Fruit fly (Drosophila melanogaster) whole organism, embryonic: ENCODE measurements around the gene HtrA2.
A peak's percentile ranks its signal among the peaks of the same experiment; 100 is the strongest.

Experiments used
- CG1024 ChIP-seq: fragments of 200-800 bp; sonication (Bioruptor generic); IDR thresholded peaks from 2 replicates; pipeline ENCODE4 v1.3.6; 2022; ENCODE audit warnings: missing biosample characterization, missing genetic modification characterization
- CG10267 ChIP-seq: fragments of 200-800 bp; sonication (Bioruptor generic); optimal IDR thresholded peaks from 2 replicates; lab custom pipeline; 2018; ENCODE audit warnings: missing biosample characterization, mild to moderate bottlenecking, missing genetic modification characterization, moderate library complexity
- CG10366 ChIP-seq: fragments of 200-800 bp; sonication (Bioruptor generic); IDR thresholded peaks from 2 replicates; pipeline ENCODE4 v1.3.6; 2022; ENCODE audit warnings: missing biosample characterization, missing genetic modification characterization
- CG11560 ChIP-seq: fragments of 200-800 bp; sonication (Bioruptor generic); IDR thresholded peaks from 3 replicates; pipeline ENCODE4 v1.3.6; 2022; ENCODE audit warnings: missing biosample characterization, missing genetic modification characterization
- CG11696 ChIP-seq: fragments of 200-800 bp; sonication (Bioruptor generic); IDR thresholded peaks from 2 replicates; pipeline ENCODE4 v1.3.6; 2022; ENCODE audit warnings: missing biosample characterization, missing genetic modification characterization
- CG12104 ChIP-seq: fragments of 200-800 bp; sonication (Bioruptor generic); optimal IDR thresholded peaks from 3 replicates; lab custom pipeline; 2016; ENCODE audit warnings: missing biosample characterization, missing genetic modification characterization
- CG13775 ChIP-seq: fragments of 200-800 bp; sonication (Bioruptor generic); optimal IDR thresholded peaks from 3 replicates; lab custom pipeline; 2017; ENCODE audit warnings: missing biosample characterization, mild to moderate bottlenecking, missing genetic modification characterization
- CG15073 ChIP-seq: fragments of 200-800 bp; sonication (Bioruptor generic); optimal IDR thresholded peaks from 2 replicates; lab custom pipeline; 2016; ENCODE audit warnings: missing biosample characterization, missing genetic modification characterization
- CG16813 ChIP-seq: fragments of 200-800 bp; sonication (Bioruptor generic); IDR thresholded peaks from 3 replicates; pipeline ENCODE4 v1.3.6; 2022; ENCODE audit warnings: missing biosample characterization, missing genetic modification characterization; ENCODE audit not compliant: partially characterized antibody
- CG18764 ChIP-seq: fragments of 200-800 bp; sonication (Bioruptor generic); optimal IDR thresholded peaks from 3 replicates; lab custom pipeline; 2016; ENCODE audit warnings: missing biosample characterization, missing genetic modification characterization
- CG2199 ChIP-seq: fragments of 200-800 bp; sonication (Bioruptor generic); IDR thresholded peaks from 3 replicates; pipeline ENCODE4 v1.3.6; 2022; ENCODE audit warnings: missing biosample characterization, missing genetic modification characterization
- CG30431 ChIP-seq: fragments of 200-800 bp; sonication (Bioruptor generic); optimal IDR thresholded peaks from 2 replicates; lab custom pipeline; 2017; ENCODE audit warnings: missing biosample characterization, missing genetic modification characterization
- CG32767 ChIP-seq: fragments of 200-800 bp; sonication (Bioruptor generic); IDR thresholded peaks from 2 replicates; pipeline ENCODE4 v1.3.6; 2022; ENCODE audit warnings: missing biosample characterization, missing genetic modification characterization
- CG3281 ChIP-seq: fragments of 200-800 bp; sonication (Bioruptor generic); optimal IDR thresholded peaks from 3 replicates; lab custom pipeline; 2017; ENCODE audit warnings: missing biosample characterization, mild to moderate bottlenecking, missing genetic modification characterization
- CG33213 ChIP-seq: fragments of 200-800 bp; sonication (Bioruptor generic); optimal IDR thresholded peaks from 3 replicates; lab custom pipeline; 2016; ENCODE audit warnings: missing biosample characterization, missing genetic modification characterization
- CG43689 ChIP-seq: fragments of 200-800 bp; sonication (Bioruptor generic); IDR thresholded peaks from 2 replicates; pipeline ENCODE4 v1.3.6; 2022; ENCODE audit warnings: missing biosample characterization, missing genetic modification characterization
- CG4424 ChIP-seq: fragments of 200-800 bp; sonication (Bioruptor generic); optimal IDR thresholded peaks from 3 replicates; lab custom pipeline; 2016; ENCODE audit warnings: missing biosample characterization, missing genetic modification characterization
- CG6254 ChIP-seq: fragments of 200-800 bp; sonication (Bioruptor generic); optimal IDR thresholded peaks from 3 replicates; lab custom pipeline; 2017; ENCODE audit warnings: mild to moderate bottlenecking, missing biosample characterization, missing genetic modification reagents, missing genetic modification characterization
- CG6689 ChIP-seq: fragments of 200-800 bp; sonication (Bioruptor generic); IDR thresholded peaks from 2 replicates; pipeline ENCODE4 v1.3.6; 2022; ENCODE audit warnings: missing biosample characterization, missing genetic modification characterization
- CG6854 ChIP-seq: fragments of 200-800 bp; sonication (Bioruptor generic); optimal IDR thresholded peaks from 3 replicates; lab custom pipeline; 2017; ENCODE audit warnings: missing biosample characterization, mild to moderate bottlenecking, missing genetic modification characterization
- CG8089 ChIP-seq: fragments of 200-800 bp; sonication (Bioruptor generic); optimal IDR thresholded peaks from 3 replicates; lab custom pipeline; 2016; ENCODE audit warnings: missing biosample characterization, missing genetic modification characterization
- CG8388 ChIP-seq: fragments of 200-800 bp; sonication (Bioruptor generic); optimal IDR thresholded peaks from 2 replicates; lab custom pipeline; 2019; ENCODE audit warnings: missing biosample characterization, mild to moderate bottlenecking, missing genetic modification characterization, moderate library complexity
- CG9817 ChIP-seq: fragments of 200-800 bp; sonication (Bioruptor generic); optimal IDR thresholded peaks from 2 replicates; lab custom pipeline; 2018; ENCODE audit warnings: missing biosample characterization, mild to moderate bottlenecking, missing genetic modification characterization, moderate library complexity
- Camta ChIP-seq: fragments of 200-800 bp; sonication (Bioruptor generic); optimal IDR thresholded peaks from 2 replicates; lab custom pipeline; 2016; ENCODE audit warnings: missing biosample characterization, missing genetic modification characterization
- D ChIP-seq, 2 experiments: fragments of 200-800 bp in 1 of 2; fragments of >200 bp in 1 of 2; sonication (Bioruptor generic) in 1 of 2; optimal IDR thresholded peaks; 2 replicates in 1 of 2; 3 replicates in 1 of 2; lab custom pipeline; 2017; ENCODE audit warnings: mild to moderate bottlenecking in 1 of 2, missing biosample characterization in 1 of 2, missing genetic modification characterization in 1 of 2, missing genetic modification reagents in 1 of 2
- H15 ChIP-seq: fragments of 200-800 bp; sonication (Bioruptor generic); IDR thresholded peaks from 3 replicates; pipeline ENCODE4 v1.3.6; 2022; ENCODE audit warnings: missing biosample characterization, missing genetic modification characterization
- HLH4C ChIP-seq: fragments of 200-800 bp; sonication (Bioruptor generic); IDR thresholded peaks from 3 replicates; pipeline ENCODE4 v1.3.6; 2022; ENCODE audit warnings: missing biosample characterization, missing genetic modification characterization; ENCODE audit not compliant: partially characterized antibody
- Kr ChIP-seq: fragments of 200-800 bp; sonication (Bioruptor generic); optimal IDR thresholded peaks from 2 replicates; lab custom pipeline; 2017; ENCODE audit warnings: missing biosample characterization, mild to moderate bottlenecking, missing genetic modification characterization
- Myb ChIP-seq: fragments of 200-800 bp; sonication (Bioruptor generic); optimal IDR thresholded peaks from 2 replicates; lab custom pipeline; 2016; ENCODE audit warnings: missing biosample characterization, missing genetic modification characterization
- Nf-YB ChIP-seq: fragments of 200-800 bp; sonication (Bioruptor generic); optimal IDR thresholded peaks from 3 replicates; lab custom pipeline; 2019; ENCODE audit warnings: missing biosample characterization, mild to moderate bottlenecking, missing genetic modification characterization, moderate library complexity
- Sox102F ChIP-seq: fragments of 200-800 bp; sonication (Bioruptor generic); optimal IDR thresholded peaks from 2 replicates; lab custom pipeline; 2018; ENCODE audit warnings: missing biosample characterization, mild to moderate bottlenecking, missing genetic modification characterization, moderate library complexity
- aop ChIP-seq: fragments of 200-800 bp; sonication (Bioruptor generic); IDR thresholded peaks from 2 replicates; pipeline ENCODE4 v1.3.6; 2022; ENCODE audit warnings: missing biosample characterization, missing genetic modification characterization
- ara ChIP-seq: fragments of 200-800 bp; sonication (Bioruptor generic); IDR thresholded peaks from 2 replicates; pipeline ENCODE4 v1.3.6; 2022; ENCODE audit warnings: missing biosample characterization, missing genetic modification characterization
- bab2 ChIP-seq: fragments of 200-800 bp; sonication (Bioruptor generic); optimal IDR thresholded peaks from 2 replicates; lab custom pipeline; 2016; ENCODE audit warnings: missing biosample characterization, missing genetic modification characterization
- bbx ChIP-seq: fragments of 200-800 bp; sonication (Bioruptor generic); IDR thresholded peaks from 2 replicates; pipeline ENCODE4 v1.3.6; 2022; ENCODE audit warnings: missing biosample characterization, missing genetic modification characterization; ENCODE audit not compliant: partially characterized antibody
- chif ChIP-seq, 2 experiments: fragments of 200-800 bp; sonication (Bioruptor generic); optimal IDR thresholded peaks; 3 replicates each; lab custom pipeline; 2016; ENCODE audit warnings: missing biosample characterization in 2 of 2, missing genetic modification characterization in 2 of 2
- eve ChIP-seq, 2 experiments: fragments of >200 bp; optimal IDR thresholded peaks; 2 replicates each; lab custom pipeline; 2017; ENCODE audit warnings: missing biosample characterization in 2 of 2, missing genetic modification characterization in 2 of 2
- ewg ChIP-seq: fragments of 200-800 bp; sonication (Bioruptor generic); optimal IDR thresholded peaks from 3 replicates; lab custom pipeline; 2017; ENCODE audit warnings: mild to moderate bottlenecking, missing biosample characterization, missing genetic modification reagents, missing genetic modification characterization
- eyg ChIP-seq: fragments of 200-800 bp; sonication (Bioruptor generic); optimal IDR thresholded peaks from 3 replicates; lab custom pipeline; 2016; ENCODE audit warnings: missing biosample characterization, missing genetic modification characterization
- fd64A ChIP-seq: fragments of 200-800 bp; sonication (Bioruptor generic); optimal IDR thresholded peaks from 3 replicates; lab custom pipeline; 2018; ENCODE audit warnings: missing biosample characterization, mild to moderate bottlenecking, missing genetic modification characterization
- ftz-f1 ChIP-seq: fragments of 200-800 bp; sonication (Bioruptor generic); optimal IDR thresholded peaks from 2 replicates; lab custom pipeline; 2016; ENCODE audit warnings: missing biosample characterization, missing genetic modification characterization
- grau ChIP-seq: fragments of 200-800 bp; optimal IDR thresholded peaks from 3 replicates; lab custom pipeline; 2019; ENCODE audit warnings: missing biosample characterization, mild to moderate bottlenecking, missing genetic modification characterization, moderate library complexity
- her ChIP-seq: fragments of 200-800 bp; sonication (Bioruptor generic); optimal IDR thresholded peaks from 2 replicates; lab custom pipeline; 2016; ENCODE audit warnings: missing biosample characterization, missing genetic modification characterization
- jumu ChIP-seq: fragments of 200-800 bp; sonication (Bioruptor generic); optimal IDR thresholded peaks from 3 replicates; lab custom pipeline; 2016; ENCODE audit warnings: missing biosample characterization, missing genetic modification characterization
- pros ChIP-seq: fragments of 200-800 bp; sonication (Bioruptor generic); optimal IDR thresholded peaks from 3 replicates; lab custom pipeline; 2019; ENCODE audit warnings: missing biosample characterization, mild to moderate bottlenecking, missing genetic modification characterization, moderate library complexity
- ro ChIP-seq: fragments of 200-800 bp; sonication (Bioruptor generic); IDR thresholded peaks from 2 replicates; pipeline ENCODE4 v1.3.6; 2022; ENCODE audit warnings: missing biosample characterization, missing genetic modification characterization
- run ChIP-seq: fragments of 200-800 bp; sonication (Bioruptor generic); optimal IDR thresholded peaks from 3 replicates; lab custom pipeline; 2018; ENCODE audit warnings: missing biosample characterization, mild to moderate bottlenecking, missing genetic modification characterization
- stc ChIP-seq: fragments of 200-800 bp; sonication (Bioruptor generic); IDR thresholded peaks from 2 replicates; pipeline ENCODE4 v1.3.6; 2022; ENCODE audit warnings: missing biosample characterization, missing genetic modification characterization
- tup ChIP-seq: fragments of 200-800 bp; sonication (Bioruptor generic); optimal IDR thresholded peaks from 2 replicates; lab custom pipeline; 2016; ENCODE audit warnings: missing biosample characterization, mild to moderate bottlenecking, missing genetic modification characterization, moderate library complexity
- wdn ChIP-seq: fragments of 200-800 bp; sonication (Bioruptor generic); IDR thresholded peaks from 2 replicates; pipeline ENCODE4 v1.3.6; 2022; ENCODE audit warnings: missing biosample characterization, missing genetic modification characterization

The HtrA2 gene

dm6 chr3R:14473574-14473973, 37.9 kb downstream of the HtrA2 start (continued):
- TF ChIP-seq CG32767 (GFP tag; lab: Robert Waterston, UW) (0 out of 2 replicates have a peak, but pooled peaks have one; percentile 19), Sox102F (GFP tag; lab: Kevin White, UChicago) (peak; percentile 50), jumu (GFP tag; lab: Kevin White, UChicago) (peak; percentile 11), her (GFP tag; lab: Kevin White, UChicago) (peak; percentile 56), eve (GFP tag; optimal IDR thresholded peaks at IDR 0.05; lab: Kevin White, UChicago) (peak in 1 of 2 experiments; percentile 42), CG11560 (tag; lab: Robert Waterston, UW) (0 out of 3 replicates have a peak, but pooled peaks have one; percentile 20), ro (GFP tag; lab: Robert Waterston, UW) (no peak), pros (no peak), HLH4C (no peak), CG8388 (GFP tag; lab: Kevin White, UChicago) (peak; percentile 36), eyg (GFP tag; lab: Kevin White, UChicago) (peak; percentile 13), bab2 (GFP tag; lab: Kevin White, UChicago) (peak; percentile 67), CG10267 (tag; lab: Kevin White, UChicago) (peak; percentile 35), CG10366 (GFP tag; lab: Robert Waterston, UW) (peak; percentile 30), bbx (no peak), Myb (peak; percentile 31), CG9817 (tag; lab: Kevin White, UChicago) (peak; percentile 38), CG3281 (GFP tag; lab: Kevin White, UChicago) (peak; percentile 62), CG2199 (GFP tag; lab: Robert Waterston, UW) (peak; percentile 50; the same call in 2 of the 3 replicates), CG43689 (GFP tag; lab: Robert Waterston, UW) (no peak), Nf-YB (GFP tag; lab: Kevin White, UChicago) (peak; percentile 26), CG6854 (GFP tag; lab: Kevin White, UChicago) (peak; percentile 5), aop (GFP tag; lab: Robert Waterston, UW) (no peak), CG15073 (no peak), ewg (GFP tag; lab: Kevin White, UChicago) (peak; percentile 2), CG8089 (GFP tag; lab: Kevin White, UChicago) (no peak), CG13775 (GFP tag; lab: Kevin White, UChicago) (peak; percentile 42), Camta (GFP tag; lab: Kevin White, UChicago) (peak; percentile 23), D (optimal IDR thresholded peaks at IDR 0.05; lab: Kevin White, UChicago) (no peak), D (GFP tag; optimal IDR thresholded peaks at IDR 0.05; lab: Kevin White, UChicago) (peak; percentile 20), CG1024 (GFP tag; lab: Robert Waterston, UW) (0 out of 2 replicates have a peak, but pooled peaks have one; percentile 8), CG12104 (GFP tag; lab: Kevin White, UChicago) (peak; percentile 1), CG6254 (GFP tag; lab: Kevin White, UChicago) (peak; percentile 34), ara (GFP tag; lab: Robert Waterston, UW) (no peak; the same call in 1 of the 2 replicates), stc (GFP tag; lab: Robert Waterston, UW) (0 out of 2 replicates have a peak, but pooled peaks have one; percentile 42), CG6689 (peak; percentile 63), tup (GFP tag; lab: Kevin White, UChicago) (peak; percentile 50), H15 (GFP tag; lab: Robert Waterston, UW) (peak; percentile 32; the same call in 1 of the 3 replicates), CG11696 (GFP tag; lab: Robert Waterston, UW) (peak; percentile 36; the same call in 1 of the 2 replicates), CG33213 (GFP tag; lab: Kevin White, UChicago) (peak; percentile 32), wdn (GFP tag; lab: Robert Waterston, UW) (peak; percentile 32; the same call in 1 of the 2 replicates), run (tag; lab: Kevin White, UChicago) (no peak), fd64A (GFP tag; lab: Kevin White, UChicago) (no peak), ftz-f1 (no peak), CG16813 (GFP tag; lab: Robert Waterston, UW) (no peak), chif (GFP tag; optimal IDR thresholded peaks at IDR 0.05; lab: Kevin White, UChicago) (peak; percentile 8 to 44), grau (peak; percentile 66), CG30431 (GFP tag; lab: Kevin White, UChicago) (peak; percentile 15), CG4424 (GFP tag; lab: Kevin White, UChicago) (peak; percentile 46), Kr (GFP tag; lab: Kevin White, UChicago) (no peak), CG18764 (GFP tag; lab: Kevin White, UChicago) (peak; percentile 24)
